Fruit fly (Drosophila melanogaster) whole organism, embryonic: Measurements from ENCODE around the gene CG15425.

ENCODE experiments used
- Antp ChIP-seq: fragments of 200-800 bp; sonication (Bioruptor generic); optimal IDR thresholded peaks from 3 replicates; lab custom pipeline; 2016; ENCODE audit warnings: missing biosample characterization, missing genetic modification characterization
- CG10654 ChIP-seq: fragments of 200-800 bp; sonication (Bioruptor generic); optimal IDR thresholded peaks from 2 replicates; lab custom pipeline; 2016; ENCODE audit warnings: missing biosample characterization, missing genetic modification characterization
- CG11085 ChIP-seq: fragments of 200-800 bp; sonication (Bioruptor generic); IDR thresholded peaks from 2 replicates; pipeline ENCODE4 v1.3.6; 2022; ENCODE audit warnings: missing biosample characterization, missing genetic modification characterization
- CG14014 ChIP-seq: fragments of 200-800 bp; sonication (Bioruptor generic); IDR thresholded peaks from 2 replicates; pipeline ENCODE4 v1.3.6; 2022; ENCODE audit warnings: missing biosample characterization, missing genetic modification characterization
- CG14441 ChIP-seq: fragments of 200-800 bp; sonication (Bioruptor generic); IDR thresholded peaks from 2 replicates; pipeline ENCODE4 v1.3.6; 2022; ENCODE audit warnings: missing biosample characterization, missing genetic modification characterization
- CG15514 ChIP-seq: fragments of 200-800 bp; sonication (Bioruptor generic); optimal IDR thresholded peaks from 3 replicates; lab custom pipeline; 2017; ENCODE audit warnings: missing biosample characterization, missing genetic modification characterization, mild to moderate bottlenecking, moderate library complexity, missing genetic modification reagents
- CG16779 ChIP-seq: fragments of 200-800 bp; sonication (Bioruptor generic); IDR thresholded peaks from 2 replicates; pipeline ENCODE4 v1.3.6; 2022; ENCODE audit warnings: missing biosample characterization, missing genetic modification characterization
- CG2120 ChIP-seq: fragments of 200-800 bp; sonication (Bioruptor generic); optimal IDR thresholded peaks from 3 replicates; lab custom pipeline; 2016; ENCODE audit warnings: missing biosample characterization, missing genetic modification characterization
- CG2678 ChIP-seq: fragments of 200-800 bp; sonication (Bioruptor generic); optimal IDR thresholded peaks from 3 replicates; lab custom pipeline; 2019; ENCODE audit warnings: missing biosample characterization, mild to moderate bottlenecking, missing genetic modification characterization, moderate library complexity
- CG2889 ChIP-seq: fragments of 200-800 bp; sonication (Bioruptor generic); IDR thresholded peaks from 3 replicates; pipeline ENCODE4 v1.3.6; 2022; ENCODE audit warnings: missing biosample characterization, missing genetic modification characterization
- CG30403 ChIP-seq: fragments of 200-800 bp; sonication (Bioruptor generic); optimal IDR thresholded peaks from 3 replicates; lab custom pipeline; 2016; ENCODE audit warnings: missing biosample characterization, missing genetic modification characterization
- CG32532 ChIP-seq: fragments of 200-800 bp; sonication (Bioruptor generic); IDR thresholded peaks from 2 replicates; pipeline ENCODE4 v1.3.6; 2022; ENCODE audit warnings: missing biosample characterization, missing genetic modification characterization
- CG32772 ChIP-seq: fragments of 200-800 bp; sonication (Bioruptor generic); IDR thresholded peaks from 2 replicates; pipeline ENCODE4 v1.3.6; 2022; ENCODE audit warnings: missing biosample characterization, missing genetic modification characterization
- CG33557 ChIP-seq: fragments of 200-800 bp; sonication (Bioruptor generic); optimal IDR thresholded peaks from 2 replicates; lab custom pipeline; 2019; ENCODE audit warnings: missing biosample characterization, mild to moderate bottlenecking, missing genetic modification characterization, moderate library complexity
- CG42726 ChIP-seq: fragments of 200-800 bp; sonication (Bioruptor generic); IDR thresholded peaks from 2 replicates; pipeline ENCODE4 v1.3.6; 2022; ENCODE audit warnings: missing biosample characterization, missing genetic modification characterization; ENCODE audit not compliant: partially characterized antibody
- CG7839 ChIP-seq: fragments of 200-800 bp; sonication (Bioruptor generic); optimal IDR thresholded peaks from 3 replicates; lab custom pipeline; 2018; ENCODE audit warnings: missing biosample characterization, mild to moderate bottlenecking, missing genetic modification characterization, moderate library complexity
- CG8290 ChIP-seq, 3 experiments: fragments of 200-800 bp; sonication (Bioruptor generic); optimal IDR thresholded peaks; 2 replicates each; lab custom pipeline; 2016 to 2019; ENCODE audit warnings: missing biosample characterization in 3 of 3, missing genetic modification characterization in 3 of 3, mild to moderate bottlenecking in 2 of 3, moderate library complexity in 1 of 3
- CG9727 ChIP-seq: fragments of 200-800 bp; sonication (Bioruptor generic); optimal IDR thresholded peaks from 3 replicates; lab custom pipeline; 2017; ENCODE audit warnings: missing biosample characterization, mild to moderate bottlenecking, missing genetic modification characterization
- CkIIα-i1 ChIP-seq: fragments of 200-800 bp; sonication (Bioruptor generic); IDR thresholded peaks from 2 replicates; pipeline ENCODE4 v1.3.6; 2022; ENCODE audit warnings: missing biosample characterization, missing genetic modification characterization
- Dbx ChIP-seq: fragments of 200-800 bp; sonication (Bioruptor generic); IDR thresholded peaks from 3 replicates; pipeline ENCODE4 v1.3.6; 2022; ENCODE audit warnings: missing biosample characterization, missing genetic modification characterization
- Dip3 ChIP-seq: fragments of 200-800 bp; sonication (Bioruptor generic); optimal IDR thresholded peaks from 3 replicates; lab custom pipeline; 2016; ENCODE audit warnings: missing biosample characterization, missing genetic modification characterization
- Fer1 ChIP-seq: fragments of 200-800 bp; sonication (Bioruptor generic); optimal IDR thresholded peaks from 2 replicates; lab custom pipeline; 2017; ENCODE audit warnings: missing biosample characterization, mild to moderate bottlenecking, missing genetic modification characterization
- Hmr ChIP-seq: fragments of 200-800 bp; sonication (Bioruptor generic); optimal IDR thresholded peaks from 3 replicates; lab custom pipeline; 2017; ENCODE audit warnings: mild to moderate bottlenecking, missing biosample characterization, missing genetic modification reagents, missing genetic modification characterization
- Hr51 ChIP-seq, 2 experiments: fragments of 200-800 bp; sonication (Bioruptor generic); optimal IDR thresholded peaks; 2 replicates in 1 of 2; 3 replicates in 1 of 2; lab custom pipeline; 2016 to 2018; ENCODE audit warnings: missing biosample characterization in 2 of 2, missing genetic modification characterization in 2 of 2, mild to moderate bottlenecking in 1 of 2, moderate library complexity in 1 of 2
- Meics ChIP-seq: fragments of 200-800 bp; sonication (Bioruptor generic); optimal IDR thresholded peaks from 2 replicates; lab custom pipeline; 2017; ENCODE audit warnings: missing biosample characterization, mild to moderate bottlenecking, missing genetic modification characterization
- Ptx1 ChIP-seq: fragments of 200-800 bp; sonication (Bioruptor generic); IDR thresholded peaks from 2 replicates; pipeline ENCODE4 v1.3.6; 2022; ENCODE audit warnings: missing biosample characterization, missing genetic modification characterization
- Ravus ChIP-seq: fragments of 200-800 bp; sonication (Bioruptor generic); IDR thresholded peaks from 2 replicates; pipeline ENCODE4 v1.3.6; 2022; ENCODE audit warnings: missing biosample characterization, missing genetic modification characterization
- Rfx ChIP-seq: fragments of 200-800 bp; sonication (Bioruptor generic); IDR thresholded peaks from 2 replicates; pipeline ENCODE4 v1.3.6; 2022; ENCODE audit warnings: missing biosample characterization, missing genetic modification characterization
- Scr ChIP-seq: fragments of 200-800 bp; sonication (Bioruptor generic); IDR thresholded peaks from 2 replicates; pipeline ENCODE4 v1.3.6; 2022; ENCODE audit warnings: missing biosample characterization, missing genetic modification characterization; ENCODE audit not compliant: partially characterized antibody
- Sin3A ChIP-seq: fragments of >200 bp; optimal IDR thresholded peaks from 2 replicates; lab custom pipeline; 2018
- al ChIP-seq: fragments of 200-800 bp; sonication (Bioruptor generic); IDR thresholded peaks from 2 replicates; pipeline ENCODE4 v1.3.6; 2022; ENCODE audit warnings: missing biosample characterization, missing genetic modification characterization
- bcd ChIP-seq: fragments of 200-800 bp; sonication (Bioruptor generic); optimal IDR thresholded peaks from 2 replicates; lab custom pipeline; 2017; ENCODE audit warnings: missing biosample characterization, mild to moderate bottlenecking, missing genetic modification characterization
- ci ChIP-seq: fragments of 200-800 bp; sonication (Bioruptor generic); IDR thresholded peaks from 3 replicates; pipeline ENCODE4 v1.3.6; 2022; ENCODE audit warnings: missing biosample characterization, missing genetic modification characterization
- dmrt99B ChIP-seq: fragments of 200-800 bp; sonication (Bioruptor generic); optimal IDR thresholded peaks from 2 replicates; lab custom pipeline; 2018; ENCODE audit warnings: missing biosample characterization, mild to moderate bottlenecking, missing genetic modification characterization, moderate library complexity
- esg ChIP-seq: fragments of 200-800 bp; sonication (Bioruptor generic); conservative IDR thresholded peaks from 2 replicates; pipeline ENCODE4 v1.3.6; 2022; ENCODE audit warnings: missing biosample characterization, missing genetic modification characterization
- h ChIP-seq: fragments of >200 bp; optimal IDR thresholded peaks from 2 replicates; lab custom pipeline; 2017
- lilli ChIP-seq: fragments of 200-800 bp; sonication (Bioruptor generic); optimal IDR thresholded peaks from 3 replicates; lab custom pipeline; 2016; ENCODE audit warnings: missing biosample characterization, missing genetic modification characterization
- org-1 ChIP-seq: fragments of 200-800 bp; sonication (Bioruptor generic); optimal IDR thresholded peaks from 2 replicates; lab custom pipeline; 2017; ENCODE audit warnings: missing biosample characterization, missing genetic modification characterization
- pan ChIP-seq, 4 experiments: fragments of >200 bp in 3 of 4; fragments of 200-800 bp in 1 of 4; sonication (Bioruptor generic) in 1 of 4; optimal IDR thresholded peaks in 3 of 4; IDR thresholded peaks in 1 of 4; 2 replicates each; pipeline versions ENCODE4 v1.3.6 to Lab custom; 2017 to 2022; ENCODE audit warnings: missing biosample characterization in 2 of 4, missing genetic modification characterization in 2 of 4, mixed read lengths in 1 of 4
- prd ChIP-seq, 3 experiments: fragments of >200 bp in 2 of 3; fragments of 200-800 bp in 1 of 3; sonication (Bioruptor generic) in 1 of 3; optimal IDR thresholded peaks in 2 of 3; IDR thresholded peaks in 1 of 3; 2 replicates in 2 of 3; 3 replicates in 1 of 3; pipeline versions ENCODE4 v1.3.6 to Lab custom; 2017 to 2022; ENCODE audit warnings: missing biosample characterization in 1 of 3, missing genetic modification characterization in 1 of 3
- pzg ChIP-seq: fragments of 200-800 bp; sonication (Bioruptor generic); optimal IDR thresholded peaks from 3 replicates; lab custom pipeline; 2018; ENCODE audit warnings: missing biosample characterization, mild to moderate bottlenecking, missing genetic modification characterization, moderate library complexity
- ro ChIP-seq: fragments of 200-800 bp; sonication (Bioruptor generic); IDR thresholded peaks from 2 replicates; pipeline ENCODE4 v1.3.6; 2022; ENCODE audit warnings: missing biosample characterization, missing genetic modification characterization
- row ChIP-seq: fragments of 200-800 bp; sonication (Bioruptor generic); IDR thresholded peaks from 3 replicates; pipeline ENCODE4 v1.3.6; 2022; ENCODE audit warnings: missing biosample characterization, missing genetic modification characterization
- slbo ChIP-seq: fragments of 200-800 bp; sonication (Bioruptor generic); IDR thresholded peaks from 2 replicates; pipeline ENCODE4 v1.3.6; 2022; ENCODE audit warnings: missing biosample characterization, missing genetic modification characterization
- sob ChIP-seq: fragments of 200-800 bp; sonication (Bioruptor generic); IDR thresholded peaks from 2 replicates; pipeline ENCODE4 v1.3.6; 2022; ENCODE audit warnings: missing biosample characterization, missing genetic modification characterization
- ssp ChIP-seq: fragments of 200-800 bp; sonication (Bioruptor generic); IDR thresholded peaks from 2 replicates; pipeline ENCODE4 v1.3.6; 2022; ENCODE audit warnings: missing biosample characterization, missing genetic modification characterization
- wdn ChIP-seq: fragments of 200-800 bp; sonication (Bioruptor generic); IDR thresholded peaks from 2 replicates; pipeline ENCODE4 v1.3.6; 2022; ENCODE audit warnings: missing biosample characterization, missing genetic modification characterization

CG15425 gene

DNA sequence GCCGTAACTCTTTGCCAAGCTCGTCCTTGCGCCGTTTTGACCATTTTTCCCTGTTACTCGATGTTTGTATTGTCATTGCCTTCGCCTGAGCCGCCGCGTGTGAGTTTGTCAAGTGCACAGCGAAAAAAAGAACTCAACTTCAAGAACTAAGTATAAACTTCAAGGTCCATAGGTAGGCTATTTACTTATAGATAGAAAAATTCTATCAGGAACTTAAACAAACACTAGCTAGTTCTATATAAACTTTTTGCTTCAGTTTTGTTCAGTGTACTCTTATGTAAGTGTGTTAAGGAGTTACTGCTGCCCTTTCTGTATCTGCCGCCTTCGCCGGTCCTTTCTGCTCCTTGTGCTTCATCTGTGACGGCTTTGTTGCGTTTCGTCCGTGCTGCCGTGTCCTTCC, 11.0 kb upstream of the CG15425 start (continued):
- TF ChIP-seq CG7839 (tag; lab: Kevin White, UChicago) (peak; percentile 18), slbo (0 out of 2 replicates have a peak, but pooled peaks have one; percentile 21), CG15514 (GFP tag; lab: Kevin White, UChicago) (peak; percentile 21)
- TF ChIP-seq, all 482 proteins: peak for 28

- no peak for TF ChIP-seq CG10654 (GFP tag; lab: Kevin White, UChicago)
- TF ChIP-seq Fer1 (GFP tag; lab: Kevin White, UChicago), result peak; percentile 39
- TF ChIP-seq CG14441, result peak; percentile 18; the same call in 1 of the 2 replicates
- no peak for TF ChIP-seq CG33557 (GFP tag; lab: Kevin White, UChicago)
- TF ChIP-seq CG30403 (GFP tag; lab: Kevin White, UChicago), result no peak
- TF ChIP-seq CG8290 (GFP tag; optimal IDR thresholded peaks at IDR 0.05; lab: Kevin White, UChicago), result no peak
- TF ChIP-seq CG8290 (tag; optimal IDR thresholded peaks at IDR 0.05; lab: Kevin White, UChicago), result peak in 1 of 2 experiments; percentile 66
- no peak for TF ChIP-seq prd (optimal IDR thresholded peaks at IDR 0.05; lab: Kevin White, UChicago)
- 0 out of 3 replicates have a peak, but pooled peaks have one; percentile 36 for TF ChIP-seq prd (GFP tag; IDR thresholded peaks at IDR 0.05; lab: Robert Waterston, UW)
- TF ChIP-seq Dip3 (GFP tag; lab: Kevin White, UChicago), result no peak
- no peak for TF ChIP-seq Ravus (GFP tag; lab: Robert Waterston, UW)
- TF ChIP-seq CG11085 (GFP tag; lab: Robert Waterston, UW), result 0 out of 2 replicates have a peak, but pooled peaks have one; percentile 16
- TF ChIP-seq CG2889 (GFP tag; lab: Robert Waterston, UW), result no peak
- TF ChIP-seq Ptx1 (GFP tag; lab: Robert Waterston, UW), result 0 out of 2 replicates have a peak, but pooled peaks have one; percentile 15
- 0 out of 2 replicates have a peak, but pooled peaks have one; percentile 32 for TF ChIP-seq CG32772
- TF ChIP-seq dmrt99B (tag; lab: Kevin White, UChicago), result peak; percentile 10
- no peak for TF ChIP-seq Sin3A (lab: Kevin White, UChicago)
- peak; percentile 14 for TF ChIP-seq Antp (GFP tag; lab: Kevin White, UChicago)
- peak; percentile 41; the same call in 1 of the 2 replicates for TF ChIP-seq Rfx (GFP tag; lab: Robert Waterston, UW)
- 0 out of 3 replicates have a peak, but pooled peaks have one; percentile 28 for TF ChIP-seq Dbx (GFP tag; lab: Robert Waterston, UW)
- peak; percentile 33; the same call in 1 of the 2 replicates for TF ChIP-seq esg (GFP tag; lab: Robert Waterston, UW)
- TF ChIP-seq lilli, result peak; percentile 28
- peak; percentile 58 for TF ChIP-seq CG2120 (GFP tag; lab: Kevin White, UChicago)
- no peak for TF ChIP-seq pzg (GFP tag; lab: Kevin White, UChicago)
- TF ChIP-seq org-1 (GFP tag; lab: Kevin White, UChicago), result peak; percentile 22
- peak; percentile 38; the same call in 1 of the 2 replicates for TF ChIP-seq CG32532 (GFP tag; lab: Robert Waterston, UW)
- TF ChIP-seq al (GFP tag; lab: Robert Waterston, UW), result no peak
- TF ChIP-seq bcd, result peak; percentile 11
- no peak for TF ChIP-seq ro (GFP tag; lab: Robert Waterston, UW)
- TF ChIP-seq Scr (GFP tag; lab: Robert Waterston, UW), result no peak
- TF ChIP-seq ci (GFP tag; lab: Robert Waterston, UW), result 0 out of 3 replicates have a peak, but pooled peaks have one; percentile 25
- TF ChIP-seq Meics (GFP tag; lab: Kevin White, UChicago), result peak; percentile 28
- no peak for TF ChIP-seq pan (optimal IDR thresholded peaks at IDR 0.05; lab: Kevin White, UChicago)
- peak in 1 of 2 experiments; percentile 30 for TF ChIP-seq pan (GFP tag; optimal IDR thresholded peaks at IDR 0.05 in 1 of 2, IDR thresholded peaks at IDR 0.05 in 1 of 2)
- TF ChIP-seq CG42726 (GFP tag; lab: Robert Waterston, UW), result no peak
- TF ChIP-seq Hr51 (GFP tag; optimal IDR thresholded peaks at IDR 0.05; lab: Kevin White, UChicago), result peak in 1 of 2 experiments; percentile 14
- TF ChIP-seq CkIIα-i1 (GFP tag; lab: Robert Waterston, UW), result no peak
- TF ChIP-seq h (lab: Kevin White, UChicago), result no peak
- TF ChIP-seq CG16779 (GFP tag; lab: Robert Waterston, UW), result 0 out of 2 replicates have a peak, but pooled peaks have one; percentile 49
- TF ChIP-seq CG2678, result peak; percentile 32
- TF ChIP-seq CG14014 (GFP tag; lab: Robert Waterston, UW), result peak; percentile 41; the same call in 1 of the 2 replicates
- peak; percentile 57 for TF ChIP-seq row (GFP tag; lab: Robert Waterston, UW)
- TF ChIP-seq sob (GFP tag; lab: Robert Waterston, UW), result 0 out of 2 replicates have a peak, but pooled peaks have one; percentile 20
- 0 out of 2 replicates have a peak, but pooled peaks have one; percentile 24 for TF ChIP-seq wdn (GFP tag; lab: Robert Waterston, UW)
- 0 out of 2 replicates have a peak, but pooled peaks have one; percentile 19 for TF ChIP-seq ssp (GFP tag; lab: Robert Waterston, UW)
- TF ChIP-seq CG9727 (GFP tag; lab: Kevin White, UChicago), result peak; percentile 14
- TF ChIP-seq Hmr (GFP tag; lab: Kevin White, UChicago), result peak; percentile 56
These were observed 9.1 kb upstream of the CG15425 start for dm6 chr2L:4248314-4248713.
